Worm (Caenorhabditis elegans): ENCODE results near the gene F52C12.2.

Gene F52C12.2

ce11 chrIV:1908921-1909320, 44.5 kb upstream of the F52C12.2 start:
- TF ChIP-seq mdl-1 (tag; optimal IDR thresholded peaks at IDR 0.05) (no peak), nfya-1 (tag; optimal IDR thresholded peaks at IDR 0.05; ENCODE audit: insufficient read depth) (no peak)

ce11 chrIV:1911273-1911672, 42.1 kb upstream of the F52C12.2 start:
- TF ChIP-seq fos-1 (tag; optimal IDR thresholded peaks at IDR 0.05) (no peak), fkh-2 (tag; optimal IDR thresholded peaks at IDR 0.05) (no peak), nhr-23 (tag; optimal IDR thresholded peaks at IDR 0.05) (peak; percentile 22), hmg-11 (tag; optimal IDR thresholded peaks at IDR 0.05) (no peak), elt-3 (tag; optimal IDR thresholded peaks at IDR 0.05) (no peak), elt-1 (tag; optimal IDR thresholded peaks at IDR 0.05) (peak; percentile 98), egl-5 (tag; optimal IDR thresholded peaks at IDR 0.05) (no peak)

- TF ChIP-seq nhr-23 (tag; optimal IDR thresholded peaks at IDR 0.05) (peak; percentile 35), elt-1 (tag; optimal IDR thresholded peaks at IDR 0.05) (peak; percentile 93), hmg-11 (tag; optimal IDR thresholded peaks at IDR 0.05) (no peak), ama-1 (optimal IDR thresholded peaks at IDR 0.05) (no peak), nhr-77 (tag; optimal IDR thresholded peaks at IDR 0.05) (no peak), unc-62 (GFP tag; optimal IDR thresholded peaks at IDR 0.05) (no peak), sea-2 (GFP tag; optimal IDR thresholded peaks at IDR 0.05) (no peak), lin-39 (tag; optimal IDR thresholded peaks at IDR 0.05) (no peak), nhr-25 (tag; optimal IDR thresholded peaks at IDR 0.05) (no peak), pha-4 (tag; optimal IDR thresholded peaks at IDR 0.05) (no peak)
Observed at ce11 chrIV:1914900-1915299, 38.5 kb upstream of the F52C12.2 start.

ce11 chrIV:1915549-1915948, 37.8 kb upstream of the F52C12.2 start:
- TF ChIP-seq fkh-2 (tag; optimal IDR thresholded peaks at IDR 0.05) (no peak), ZK546.5 (tag; optimal IDR thresholded peaks at IDR 0.05) (no peak), nhr-23 (tag; optimal IDR thresholded peaks at IDR 0.05) (no peak), lin-39 (tag; optimal IDR thresholded peaks at IDR 0.05) (no peak), R02D3.7 (tag; optimal IDR thresholded peaks at IDR 0.05) (no peak), fos-1 (tag; optimal IDR thresholded peaks at IDR 0.05) (no peak), eor-1 (tag; optimal IDR thresholded peaks at IDR 0.05) (no peak), unc-62 (GFP tag; optimal IDR thresholded peaks at IDR 0.05) (no peak), mdl-1 (tag; optimal IDR thresholded peaks at IDR 0.05) (no peak), sea-2 (GFP tag; optimal IDR thresholded peaks at IDR 0.05) (no peak), ztf-11 (tag; optimal IDR thresholded peaks at IDR 0.05) (no peak), tbx-2 (tag; optimal IDR thresholded peaks at IDR 0.05) (no peak), hmg-11 (tag; optimal IDR thresholded peaks at IDR 0.05) (no peak), nhr-28 (tag; optimal IDR thresholded peaks at IDR 0.05) (no peak), unc-39 (tag; optimal IDR thresholded peaks at IDR 0.05) (no peak), ceh-16 (tag; optimal IDR thresholded peaks at IDR 0.05) (no peak)

ce11 chrIV:1916247-1916646, 37.1 kb upstream of the F52C12.2 start:
- no peak for TF ChIP-seq egl-5 (tag; optimal IDR thresholded peaks at IDR 0.05)
- TF ChIP-seq pha-4 (tag; optimal IDR thresholded peaks at IDR 0.05), result no peak
- no peak for TF ChIP-seq elt-2 (tag; optimal IDR thresholded peaks at IDR 0.05)
- no peak for TF ChIP-seq nhr-77 (tag; optimal IDR thresholded peaks at IDR 0.05)
- no peak for TF ChIP-seq mdl-1 (tag; optimal IDR thresholded peaks at IDR 0.05)
- TF ChIP-seq hmg-11 (tag; optimal IDR thresholded peaks at IDR 0.05), result no peak
- no peak for TF ChIP-seq ztf-4 (tag; optimal IDR thresholded peaks at IDR 0.05)
- no peak for TF ChIP-seq sea-2 (GFP tag; optimal IDR thresholded peaks at IDR 0.05)
- TF ChIP-seq nhr-237 (tag; optimal IDR thresholded peaks at IDR 0.05), result no peak
- no peak for TF ChIP-seq lin-39 (tag; optimal IDR thresholded peaks at IDR 0.05)
- no peak for TF ChIP-seq elt-1 (tag; optimal IDR thresholded peaks at IDR 0.05)
- TF ChIP-seq nhr-12 (tag; optimal IDR thresholded peaks at IDR 0.05), result no peak
- TF ChIP-seq pqm-1 (tag; optimal IDR thresholded peaks at IDR 0.05), result no peak
- TF ChIP-seq mml-1 (tag; optimal IDR thresholded peaks at IDR 0.05), result no peak
- TF ChIP-seq eor-1 (tag; optimal IDR thresholded peaks at IDR 0.05), result no peak

ce11 chrIV:1917819-1918218, 35.6 kb upstream of the F52C12.2 start, which contains the start of gene elt-6:
Gene elt-6 (plus strand): TSS chrIV:1917977.
- TF ChIP-seq elt-2 (tag; optimal IDR thresholded peaks at IDR 0.05) (no peak), nhr-28 (tag; optimal IDR thresholded peaks at IDR 0.05) (no peak), eor-1 (tag; optimal IDR thresholded peaks at IDR 0.05) (no peak), fkh-10 (GFP tag; optimal IDR thresholded peaks at IDR 0.05) (no peak), ama-1 (optimal IDR thresholded peaks at IDR 0.05) (no peak), tbx-2 (tag; optimal IDR thresholded peaks at IDR 0.05) (no peak), nfya-1 (tag; optimal IDR thresholded peaks at IDR 0.05; ENCODE audit: insufficient read depth) (no peak), R02D3.7 (tag; optimal IDR thresholded peaks at IDR 0.05) (no peak), snpc-4 (tag; optimal IDR thresholded peaks at IDR 0.05) (no peak), ZK546.5 (tag; optimal IDR thresholded peaks at IDR 0.05) (no peak), daf-12 (tag; optimal IDR thresholded peaks at IDR 0.05) (no peak), unc-39 (tag; optimal IDR thresholded peaks at IDR 0.05) (no peak), lin-15B (tag; optimal IDR thresholded peaks at IDR 0.05) (no peak), nhr-67 (tag; optimal IDR thresholded peaks at IDR 0.05) (no peak), pha-4 (tag; optimal IDR thresholded peaks at IDR 0.05) (no peak), mml-1 (tag; optimal IDR thresholded peaks at IDR 0.05) (no peak), fkh-2 (tag; optimal IDR thresholded peaks at IDR 0.05) (no peak), elt-3 (tag; optimal IDR thresholded peaks at IDR 0.05) (no peak)
